Worm (Caenorhabditis elegans): ENCODE results near the gene srj-4.

srj-4 gene

ce11 chrV:12158377-12158776 lies 4.6 kb upstream of the srj-4 start (continued):
- no peak for TF ChIP-seq unc-86 (tag; optimal IDR thresholded peaks at IDR 0.05)
- no peak for TF ChIP-seq nhr-84 (tag; optimal IDR thresholded peaks at IDR 0.05)
- no peak for TF ChIP-seq jun-1 (tag; optimal IDR thresholded peaks at IDR 0.05)
- TF ChIP-seq lin-13 (GFP tag; optimal IDR thresholded peaks at IDR 0.05) = no peak
- TF ChIP-seq sup-37 (GFP tag; optimal IDR thresholded peaks at IDR 0.05) = no peak
- TF ChIP-seq egl-27 (tag; optimal IDR thresholded peaks at IDR 0.05) = no peak
- no peak for TF ChIP-seq dpl-1 (GFP tag; optimal IDR thresholded peaks at IDR 0.05)

DNA sequence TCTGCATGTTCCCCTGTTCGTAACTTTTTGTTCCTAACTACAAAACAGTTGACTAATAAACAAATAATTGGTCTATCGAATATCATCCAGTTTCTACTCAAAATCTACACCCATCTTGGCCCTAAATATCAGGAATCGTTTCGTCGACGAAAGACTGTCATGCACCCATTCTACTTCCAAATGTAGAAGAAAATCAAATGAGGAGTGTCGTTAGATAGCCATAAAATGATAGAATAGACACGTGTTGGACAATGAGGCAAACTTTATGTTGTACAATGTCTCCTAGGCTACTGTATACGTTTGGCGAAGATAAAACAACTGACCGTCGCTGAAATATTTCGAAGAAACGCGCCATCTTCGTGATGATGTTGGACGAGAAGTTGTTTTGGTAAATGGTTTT lies 3.0 kb upstream of the srj-4 start:
- peak; percentile 8 for TF ChIP-seq lin-14 (GFP tag; optimal IDR thresholded peaks at IDR 0.05)
- no peak for TF ChIP-seq dpl-1 (GFP tag; optimal IDR thresholded peaks at IDR 0.05)
- TF ChIP-seq efl-1 (optimal IDR thresholded peaks at IDR 0.05) = no peak
- peak in 1 of 2 experiments; percentile 70 for TF ChIP-seq efl-1 (GFP tag; optimal IDR thresholded peaks at IDR 0.05 in 1 of 2)
- TF ChIP-seq mdl-1 (tag; optimal IDR thresholded peaks at IDR 0.05) = no peak
- no peak for TF ChIP-seq tlp-1 (tag; optimal IDR thresholded peaks at IDR 0.05)
- no peak for TF ChIP-seq elt-2 (tag; optimal IDR thresholded peaks at IDR 0.05)
- TF ChIP-seq nhr-85 (tag) = peak; percentile 85
- TF ChIP-seq C34B4.2 (tag; optimal IDR thresholded peaks at IDR 0.05) = no peak
- TF ChIP-seq zag-1 (tag; optimal IDR thresholded peaks at IDR 0.05) = no peak
- no peak for TF ChIP-seq ets-5 (GFP tag; IDR thresholded peaks at IDR 0.05)

DNA sequence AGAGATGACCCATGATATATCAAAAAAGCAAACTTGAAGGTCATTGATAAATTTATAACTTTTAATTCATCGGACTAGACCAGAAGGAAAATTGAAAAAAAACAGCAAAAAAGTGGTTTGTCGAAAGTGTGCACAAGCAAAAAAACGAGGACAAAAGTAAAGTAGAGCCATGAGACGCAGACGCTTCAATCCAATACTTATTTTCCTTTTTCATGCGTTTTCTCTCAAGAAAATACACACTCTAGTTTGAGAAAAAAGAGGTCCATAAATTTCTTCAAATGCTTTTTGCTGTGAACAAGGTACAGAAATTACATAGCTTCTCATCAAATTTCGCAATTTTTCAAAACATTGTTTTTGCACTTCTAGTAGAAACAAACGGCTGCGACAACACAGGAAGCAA lies 1.8 kb upstream of the srj-4 start:
- TF ChIP-seq pax-3 (tag; optimal IDR thresholded peaks at IDR 0.05) (no peak), nhr-77 (tag; optimal IDR thresholded peaks at IDR 0.05) (no peak), grh-1 (GFP tag; IDR thresholded peaks at IDR 0.05) (no peak), ceh-82 (tag; optimal IDR thresholded peaks at IDR 0.05) (peak in 1 of 3 experiments; percentile 15), lin-14 (GFP tag; optimal IDR thresholded peaks at IDR 0.05) (peak; percentile 61), egl-13 (tag; optimal IDR thresholded peaks at IDR 0.05) (no peak), sup-37 (GFP tag; optimal IDR thresholded peaks at IDR 0.05) (no peak), Y116A8C.19 (tag; optimal IDR thresholded peaks at IDR 0.05; ENCODE audit: borderline replicate concordance) (no peak), lsy-2 (tag; optimal IDR thresholded peaks at IDR 0.05) (peak in 1 of 2 experiments; percentile 23), dpl-1 (GFP tag; optimal IDR thresholded peaks at IDR 0.05) (no peak), mdl-1 (tag; optimal IDR thresholded peaks at IDR 0.05) (no peak), fkh-4 (tag; optimal IDR thresholded peaks at IDR 0.05; ENCODE audit: borderline replicate concordance) (no peak), lin-13 (GFP tag; optimal IDR thresholded peaks at IDR 0.05) (no peak), nhr-20 (tag; optimal IDR thresholded peaks at IDR 0.05) (no peak), blmp-1 (tag; optimal IDR thresholded peaks at IDR 0.05) (no peak), hpl-2 (GFP tag; optimal IDR thresholded peaks at IDR 0.05) (no peak), ceh-90 (tag; optimal IDR thresholded peaks at IDR 0.05) (no peak), hlh-17 (GFP tag; optimal IDR thresholded peaks at IDR 0.05; ENCODE audit: borderline replicate concordance) (no peak), ztf-11 (tag; optimal IDR thresholded peaks at IDR 0.05) (no peak), fkh-8 (tag; optimal IDR thresholded peaks at IDR 0.05) (no peak), unc-130 (tag; optimal IDR thresholded peaks at IDR 0.05) (no peak), C16A3.4 (tag; optimal IDR thresholded peaks at IDR 0.05) (no peak), lir-3 (tag; optimal IDR thresholded peaks at IDR 0.05; ENCODE audit: poor library complexity) (no peak), xbp-1 (tag; optimal IDR thresholded peaks at IDR 0.05) (no peak), ces-1 (GFP tag; optimal IDR thresholded peaks at IDR 0.05) (no peak), unc-30 (tag; optimal IDR thresholded peaks at IDR 0.05) (no peak), lin-35 (GFP tag; optimal IDR thresholded peaks at IDR 0.05) (no peak), nhr-84 (tag; optimal IDR thresholded peaks at IDR 0.05) (no peak), nhr-90 (tag; optimal IDR thresholded peaks at IDR 0.05; ENCODE audit: poor library complexity) (no peak), nhr-71 (tag; optimal IDR thresholded peaks at IDR 0.05) (no peak), elt-3 (tag; optimal IDR thresholded peaks at IDR 0.05) (peak in 1 of 6 experiments; percentile 77), snu-23 (GFP tag; optimal IDR thresholded peaks at IDR 0.05) (no peak)

Measured in whole organism, L1 larva.